Worm (Caenorhabditis elegans) whole organism, late embryonic: Measurements from ENCODE around the gene T28A11.22.

Source experiments
- F13H6.1 ChIP-seq: sonication (generic microtip); optimal IDR thresholded peaks from 2 replicates; lab custom pipeline; 2016; ENCODE audit warnings: missing genetic modification characterization, missing compliant biosample characterization
- ceh-24 ChIP-seq: sonication (generic microtip); optimal IDR thresholded peaks from 2 replicates; lab custom pipeline; 2016; ENCODE audit warnings: mild to moderate bottlenecking, missing genetic modification characterization, missing compliant biosample characterization
- fkh-10 ChIP-seq: fragments of 150-350 bp; optimal IDR thresholded peaks from 2 replicates; lab custom pipeline; 2014; ENCODE audit warnings: missing biosample characterization, missing genetic modification reagents, missing genetic modification characterization
- gmeb-2 ChIP-seq: sonication (generic microtip); optimal IDR thresholded peaks from 2 replicates; lab custom pipeline; 2016; ENCODE audit warnings: missing genetic modification characterization, inconsistent platforms, missing compliant biosample characterization
- hlh-15 ChIP-seq: sonication (generic microtip); optimal IDR thresholded peaks from 2 replicates; lab custom pipeline; 2016; ENCODE audit warnings: missing genetic modification characterization, missing compliant biosample characterization
- pqm-1 ChIP-seq: sonication (generic microtip); optimal IDR thresholded peaks from 2 replicates; lab custom pipeline; 2016; ENCODE audit warnings: missing genetic modification characterization, missing compliant biosample characterization

- TF ChIP-seq F13H6.1 (tag; lab: Kevin White, UChicago) (no peak), gmeb-2 (tag; lab: Kevin White, UChicago) (no peak), fkh-10 (GFP tag; lab: Kevin White, UChicago) (no peak), pqm-1 (tag; lab: Kevin White, UChicago) (no peak), ceh-24 (tag; lab: Kevin White, UChicago) (no peak), hlh-15 (tag; lab: Kevin White, UChicago) (no peak)
These were observed 48.4 kb upstream of the T28A11.22 start for ce11 chrV:3208940-3209339.
